Worm (Caenorhabditis elegans): ENCODE data around the gene F47G3.4.

ce11 chrX:2359797-2360196 is 21.6 kb upstream of the F47G3.4 start, which contains the start of gene lgc-40:
- no peak for TF ChIP-seq ceh-16 (tag; optimal IDR thresholded peaks at IDR 0.05)
- TF ChIP-seq nfya-1 (tag; optimal IDR thresholded peaks at IDR 0.05; ENCODE audit: insufficient read depth) = no peak
- no peak for TF ChIP-seq ama-1 (optimal IDR thresholded peaks at IDR 0.05)
- TF ChIP-seq fkh-10 (GFP tag; optimal IDR thresholded peaks at IDR 0.05) = no peak
- TF ChIP-seq R02D3.7 (tag; optimal IDR thresholded peaks at IDR 0.05) = no peak
- TF ChIP-seq pqm-1 (tag; optimal IDR thresholded peaks at IDR 0.05) = no peak
- no peak for TF ChIP-seq sea-2 (GFP tag; optimal IDR thresholded peaks at IDR 0.05)
